Fruit fly (Drosophila melanogaster) whole organism, embryonic: Measurements from ENCODE around the gene CG42784.
A peak's percentile ranks its signal among the peaks of the same experiment; 100 is the strongest.

Source experiments
- B-H1 ChIP-seq: fragments of 200-800 bp; sonication (Bioruptor generic); IDR thresholded peaks from 3 replicates; pipeline ENCODE4 v1.3.6; 2022; ENCODE audit warnings: missing biosample characterization, missing genetic modification characterization
- B-H2 ChIP-seq: fragments of 200-800 bp; sonication (Bioruptor generic); optimal IDR thresholded peaks from 2 replicates; lab custom pipeline; 2018; ENCODE audit warnings: missing biosample characterization, mild to moderate bottlenecking, missing genetic modification characterization
- CG11504 ChIP-seq: fragments of 200-800 bp; sonication (Bioruptor generic); optimal IDR thresholded peaks from 3 replicates; lab custom pipeline; 2019; ENCODE audit warnings: missing biosample characterization, mild to moderate bottlenecking, missing genetic modification characterization, moderate library complexity
- CG11560 ChIP-seq: fragments of 200-800 bp; sonication (Bioruptor generic); IDR thresholded peaks from 3 replicates; pipeline ENCODE4 v1.3.6; 2022; ENCODE audit warnings: missing biosample characterization, missing genetic modification characterization
- CG11696 ChIP-seq: fragments of 200-800 bp; sonication (Bioruptor generic); IDR thresholded peaks from 2 replicates; pipeline ENCODE4 v1.3.6; 2022; ENCODE audit warnings: missing biosample characterization, missing genetic modification characterization
- CG12659 ChIP-seq: fragments of 200-800 bp; sonication (Bioruptor generic); optimal IDR thresholded peaks from 3 replicates; lab custom pipeline; 2017; ENCODE audit warnings: mild to moderate bottlenecking, missing biosample characterization, missing genetic modification reagents, missing genetic modification characterization
- CG12769 ChIP-seq: fragments of 200-800 bp; sonication (Bioruptor generic); optimal IDR thresholded peaks from 2 replicates; lab custom pipeline; 2019; ENCODE audit warnings: missing biosample characterization, mild to moderate bottlenecking, missing genetic modification characterization, moderate library complexity
- CG13123 ChIP-seq: fragments of 200-800 bp; sonication (Bioruptor generic); optimal IDR thresholded peaks from 2 replicates; lab custom pipeline; 2016; ENCODE audit warnings: missing biosample characterization, missing genetic modification characterization
- CG15479 ChIP-seq: fragments of 200-800 bp; sonication (Bioruptor generic); optimal IDR thresholded peaks from 3 replicates; lab custom pipeline; 2019; ENCODE audit warnings: missing biosample characterization, mild to moderate bottlenecking, missing genetic modification characterization, moderate library complexity
- CG15514 ChIP-seq: fragments of 200-800 bp; sonication (Bioruptor generic); optimal IDR thresholded peaks from 3 replicates; lab custom pipeline; 2017; ENCODE audit warnings: missing biosample characterization, missing genetic modification characterization, mild to moderate bottlenecking, moderate library complexity, missing genetic modification reagents
- CG17361 ChIP-seq: fragments of 200-800 bp; sonication (Bioruptor generic); IDR thresholded peaks from 3 replicates; pipeline ENCODE4 v1.3.6; 2022; ENCODE audit warnings: missing biosample characterization, missing genetic modification characterization
- CG17829 ChIP-seq: fragments of 200-800 bp; optimal IDR thresholded peaks from 2 replicates; lab custom pipeline; 2019; ENCODE audit warnings: missing biosample characterization, mild to moderate bottlenecking, missing genetic modification characterization, moderate library complexity
- CG30020 ChIP-seq: fragments of 200-800 bp; optimal IDR thresholded peaks from 2 replicates; lab custom pipeline; 2019; ENCODE audit warnings: missing biosample characterization, mild to moderate bottlenecking, missing genetic modification characterization, moderate library complexity
- CG31388 ChIP-seq: fragments of 200-800 bp; sonication (Bioruptor generic); optimal IDR thresholded peaks from 2 replicates; lab custom pipeline; 2016; ENCODE audit warnings: missing biosample characterization, missing genetic modification characterization
- CG34422 ChIP-seq: fragments of 200-800 bp; sonication (Bioruptor generic); IDR thresholded peaks from 3 replicates; pipeline ENCODE4 v1.3.6; 2022; ENCODE audit warnings: missing biosample characterization, missing genetic modification characterization
- CG4404 ChIP-seq: fragments of 200-800 bp; sonication (Bioruptor generic); IDR thresholded peaks from 2 replicates; pipeline ENCODE4 v1.3.6; 2022; ENCODE audit warnings: missing biosample characterization, missing genetic modification characterization
- CG4617 ChIP-seq: fragments of 200-800 bp; sonication (Bioruptor generic); optimal IDR thresholded peaks from 3 replicates; lab custom pipeline; 2016; ENCODE audit warnings: missing biosample characterization, missing genetic modification characterization, borderline replicate concordance
- CG4730 ChIP-seq: fragments of 200-800 bp; sonication (Bioruptor generic); IDR thresholded peaks from 2 replicates; pipeline ENCODE4 v1.3.6; 2022; ENCODE audit warnings: missing biosample characterization, missing genetic modification characterization
- CG6272 ChIP-seq: fragments of 200-800 bp; sonication (Bioruptor generic); IDR thresholded peaks from 2 replicates; pipeline ENCODE4 v1.3.6; 2022; ENCODE audit warnings: missing biosample characterization, missing genetic modification characterization
- CG8924 ChIP-seq: fragments of 200-800 bp; optimal IDR thresholded peaks from 3 replicates; lab custom pipeline; 2019; ENCODE audit warnings: missing biosample characterization, mild to moderate bottlenecking, missing genetic modification characterization, moderate library complexity
- CG9437 ChIP-seq: fragments of 200-800 bp; sonication (Bioruptor generic); optimal IDR thresholded peaks from 2 replicates; lab custom pipeline; 2018; ENCODE audit warnings: missing biosample characterization, mild to moderate bottlenecking, missing genetic modification characterization
- Dad ChIP-seq: fragments of 200-800 bp; sonication (Bioruptor generic); optimal IDR thresholded peaks from 3 replicates; lab custom pipeline; 2016; ENCODE audit warnings: missing biosample characterization, missing genetic modification characterization
- HLHmδ ChIP-seq: fragments of 200-800 bp; sonication (Bioruptor generic); optimal IDR thresholded peaks from 2 replicates; lab custom pipeline; 2018; ENCODE audit warnings: missing biosample characterization, mild to moderate bottlenecking, missing genetic modification characterization, moderate library complexity
- Hr39 ChIP-seq: fragments of >200 bp; optimal IDR thresholded peaks from 2 replicates; lab custom pipeline; 2017
- Mrtf ChIP-seq: fragments of 200-800 bp; sonication (Bioruptor generic); IDR thresholded peaks from 3 replicates; pipeline ENCODE4 v1.3.6; 2022; ENCODE audit warnings: missing biosample characterization, missing genetic modification characterization
- Nf-YB ChIP-seq: fragments of 200-800 bp; sonication (Bioruptor generic); optimal IDR thresholded peaks from 3 replicates; lab custom pipeline; 2019; ENCODE audit warnings: missing biosample characterization, mild to moderate bottlenecking, missing genetic modification characterization, moderate library complexity
- Nf-YC ChIP-seq: fragments of 200-800 bp; optimal IDR thresholded peaks from 3 replicates; lab custom pipeline; 2019; ENCODE audit warnings: missing biosample characterization, mild to moderate bottlenecking, missing genetic modification characterization, moderate library complexity
- Oaz ChIP-seq: fragments of 200-800 bp; sonication (Bioruptor generic); IDR thresholded peaks from 2 replicates; pipeline ENCODE4 v1.3.6; 2022; ENCODE audit warnings: missing biosample characterization, missing genetic modification characterization
- Side ChIP-seq: fragments of 200-800 bp; sonication (Bioruptor generic); optimal IDR thresholded peaks from 2 replicates; lab custom pipeline; 2016; ENCODE audit warnings: missing biosample characterization, missing genetic modification characterization
- Sry-δ ChIP-seq: fragments of 200-800 bp; sonication (Bioruptor generic); optimal IDR thresholded peaks from 2 replicates; lab custom pipeline; 2016; ENCODE audit warnings: missing biosample characterization, missing genetic modification characterization
- Taf1 ChIP-seq: fragments of 200-800 bp; sonication (Bioruptor generic); IDR thresholded peaks from 2 replicates; pipeline ENCODE4 v1.3.6; 2022; ENCODE audit warnings: missing biosample characterization, missing genetic modification characterization
- Trl ChIP-seq, 3 experiments: fragments of >200 bp in 2 of 3; fragments of 200-800 bp in 1 of 3; sonication (Bioruptor generic) in 1 of 3; optimal IDR thresholded peaks; 2 replicates in 1 of 3; 3 replicates in 2 of 3; lab custom pipeline; 2016 to 2017; ENCODE audit warnings: missing biosample characterization in 1 of 3, missing genetic modification characterization in 1 of 3
- Vsx1 ChIP-seq: fragments of 200-800 bp; sonication (Bioruptor generic); optimal IDR thresholded peaks from 2 replicates; lab custom pipeline; 2017; ENCODE audit warnings: missing biosample characterization, mild to moderate bottlenecking, missing genetic modification characterization, missing genetic modification reagents
- ab ChIP-seq: fragments of 200-800 bp; sonication (Bioruptor generic); optimal IDR thresholded peaks from 2 replicates; lab custom pipeline; 2016; ENCODE audit warnings: missing biosample characterization, missing genetic modification characterization
- croc ChIP-seq: fragments of 200-800 bp; sonication (Bioruptor generic); conservative IDR thresholded peaks from 3 replicates; pipeline ENCODE4 v1.3.6; 2022; ENCODE audit warnings: missing biosample characterization, missing genetic modification characterization
- crol ChIP-seq: fragments of 200-800 bp; sonication (Bioruptor generic); IDR thresholded peaks from 2 replicates; pipeline ENCODE4 v1.3.6; 2022; ENCODE audit warnings: missing biosample characterization, missing genetic modification characterization
- dysf ChIP-seq: fragments of 200-800 bp; sonication (Bioruptor generic); IDR thresholded peaks from 3 replicates; pipeline ENCODE4 v1.3.6; 2022; ENCODE audit warnings: missing biosample characterization, missing genetic modification characterization
- exex ChIP-seq: fragments of 200-800 bp; sonication (Bioruptor generic); optimal IDR thresholded peaks from 4 replicates; lab custom pipeline; 2018; ENCODE audit warnings: missing biosample characterization, mild to moderate bottlenecking, missing genetic modification characterization, moderate library complexity
- fu2 ChIP-seq: fragments of 200-800 bp; sonication (Bioruptor generic); optimal IDR thresholded peaks from 2 replicates; lab custom pipeline; 2016; ENCODE audit warnings: missing biosample characterization, missing genetic modification characterization
- insv ChIP-seq, 2 experiments: fragments of 200-800 bp; sonication (Bioruptor generic); optimal IDR thresholded peaks; 3 replicates each; lab custom pipeline; 2016 to 2018; ENCODE audit warnings: missing biosample characterization in 2 of 2, missing genetic modification characterization in 2 of 2
- jumu ChIP-seq: fragments of 200-800 bp; sonication (Bioruptor generic); optimal IDR thresholded peaks from 3 replicates; lab custom pipeline; 2016; ENCODE audit warnings: missing biosample characterization, missing genetic modification characterization
- klu ChIP-seq: fragments of 200-800 bp; sonication (Bioruptor generic); IDR thresholded peaks from 2 replicates; pipeline ENCODE4 v1.3.6; 2022; ENCODE audit warnings: missing biosample characterization, missing genetic modification characterization
- mam ChIP-seq: fragments of 200-800 bp; sonication (Bioruptor generic); optimal IDR thresholded peaks from 3 replicates; lab custom pipeline; 2016; ENCODE audit warnings: missing biosample characterization, missing genetic modification characterization
- phol ChIP-seq: fragments of 200-800 bp; sonication (Bioruptor generic); optimal IDR thresholded peaks from 3 replicates; lab custom pipeline; 2018; ENCODE audit warnings: missing biosample characterization, mild to moderate bottlenecking, missing genetic modification characterization, moderate library complexity
- pita ChIP-seq: fragments of 200-800 bp; sonication (Bioruptor generic); optimal IDR thresholded peaks from 2 replicates; lab custom pipeline; 2017; ENCODE audit warnings: missing biosample characterization, mild to moderate bottlenecking, missing genetic modification characterization
- sc ChIP-seq, 3 experiments: fragments of >200 bp in 2 of 3; fragments of 200-800 bp in 1 of 3; sonication (Bioruptor generic) in 1 of 3; optimal IDR thresholded peaks; 2 replicates in 2 of 3; 3 replicates in 1 of 3; lab custom pipeline; 2017; ENCODE audit warnings: mild to moderate bottlenecking in 1 of 3, missing biosample characterization in 1 of 3, missing genetic modification characterization in 1 of 3, missing genetic modification reagents in 1 of 3
- sr ChIP-seq: fragments of 200-800 bp; sonication (Bioruptor generic); IDR thresholded peaks from 3 replicates; pipeline ENCODE4 v1.3.6; 2022; ENCODE audit warnings: missing biosample characterization, missing genetic modification characterization
- tio ChIP-seq: fragments of 200-800 bp; sonication (Bioruptor generic); optimal IDR thresholded peaks from 2 replicates; lab custom pipeline; 2017; ENCODE audit warnings: missing biosample characterization, missing genetic modification characterization, inconsistent platforms
- tll ChIP-seq, 2 experiments: fragments of 200-800 bp in 1 of 2; fragments of >200 bp in 1 of 2; sonication (Bioruptor generic) in 1 of 2; optimal IDR thresholded peaks; 2 replicates each; lab custom pipeline; 2017 to 2019; ENCODE audit warnings: missing biosample characterization in 2 of 2, missing genetic modification characterization in 2 of 2, mild to moderate bottlenecking in 1 of 2, moderate library complexity in 1 of 2
- usp ChIP-seq: fragments of >200 bp; optimal IDR thresholded peaks from 2 replicates; lab custom pipeline; 2017; ENCODE audit warnings: missing biosample characterization, missing genetic modification characterization

Gene CG42784

dm6 chr2L:13398614-13399161 is 16.5 kb upstream of the CG42784 start, which contains the start of the genes CG10859 and CG7110 (continued):
- no peak for TF ChIP-seq CG8924 (tag; lab: Kevin White, UChicago)
- peak; percentile 27; the same call in 1 of the 3 replicates for TF ChIP-seq CG34422 (GFP tag; lab: Robert Waterston, UW)
- TF ChIP-seq CG6272 (GFP tag; lab: Robert Waterston, UW): no peak
- no peak for TF ChIP-seq sc (optimal IDR thresholded peaks at IDR 0.05; lab: Kevin White, UChicago)
- TF ChIP-seq sc (GFP tag; optimal IDR thresholded peaks at IDR 0.05; lab: Kevin White, UChicago): peak; percentile 7
- peak; percentile 33 for TF ChIP-seq CG30020 (tag; lab: Kevin White, UChicago)
- TF ChIP-seq CG11504: peak; percentile 48
- TF ChIP-seq B-H2 (GFP tag; lab: Kevin White, UChicago): peak; percentile 63
- TF ChIP-seq pita (GFP tag; lab: Kevin White, UChicago): no peak
- no peak for TF ChIP-seq Dad (GFP tag; lab: Kevin White, UChicago)
- TF ChIP-seq CG9437: no peak
- TF ChIP-seq croc: no peak
- peak; percentile 62 for TF ChIP-seq HLHmδ (GFP tag; lab: Kevin White, UChicago)
- TF ChIP-seq Hr39 (lab: Kevin White, UChicago): no peak
- TF ChIP-seq Sry-δ: no peak
- TF ChIP-seq CG17829 (tag; lab: Kevin White, UChicago): peak; percentile 48
- no peak for TF ChIP-seq sr (GFP tag; lab: Robert Waterston, UW)
- peak in 1 of 2 experiments; percentile 50 for TF ChIP-seq insv (GFP tag; optimal IDR thresholded peaks at IDR 0.05; lab: Kevin White, UChicago)
- no peak for TF ChIP-seq mam (GFP tag; lab: Kevin White, UChicago)
- no peak for TF ChIP-seq klu (GFP tag; lab: Robert Waterston, UW)
- peak; percentile 10 for TF ChIP-seq Nf-YB
- TF ChIP-seq CG12769: no peak
- TF ChIP-seq Mrtf (GFP tag; lab: Robert Waterston, UW): no peak
- TF ChIP-seq tio (GFP tag; lab: Kevin White, UChicago): no peak
- no peak for TF ChIP-seq CG31388 (GFP tag; lab: Kevin White, UChicago)
- no peak for TF ChIP-seq ab (GFP tag; lab: Kevin White, UChicago)
- no peak for TF ChIP-seq Side (GFP tag; lab: Kevin White, UChicago)
- peak; percentile 50 for TF ChIP-seq Vsx1 (GFP tag; lab: Kevin White, UChicago)
- peak; percentile 12 for TF ChIP-seq Nf-YC (tag; lab: Kevin White, UChicago)
- TF ChIP-seq CG17361 (GFP tag; lab: Robert Waterston, UW): peak; percentile 38; the same call in 2 of the 3 replicates
- TF ChIP-seq CG11696: no peak
- 0 out of 2 replicates have a peak, but pooled peaks have one; percentile 32 for TF ChIP-seq Oaz (GFP tag; lab: Robert Waterston, UW)
- TF ChIP-seq CG15479: no peak
- no peak for TF ChIP-seq CG11560 (tag; lab: Robert Waterston, UW)
- TF ChIP-seq CG12659 (GFP tag; lab: Kevin White, UChicago): peak; percentile 80
- TF ChIP-seq fu2 (GFP tag; lab: Kevin White, UChicago): no peak
- TF ChIP-seq CG4404 (GFP tag; lab: Robert Waterston, UW): no peak
- no peak for TF ChIP-seq Trl (optimal IDR thresholded peaks at IDR 0.05; lab: Kevin White, UChicago)
- no peak for TF ChIP-seq Trl (GFP tag; optimal IDR thresholded peaks at IDR 0.05; lab: Kevin White, UChicago)
- TF ChIP-seq tll (GFP tag; optimal IDR thresholded peaks at IDR 0.05; lab: Kevin White, UChicago): no peak
- TF ChIP-seq crol (GFP tag; lab: Robert Waterston, UW): no peak
- no peak for TF ChIP-seq CG13123 (GFP tag; lab: Kevin White, UChicago)
- no peak for TF ChIP-seq exex (tag; lab: Kevin White, UChicago)
- no peak for TF ChIP-seq usp (GFP tag; lab: Kevin White, UChicago)
- TF ChIP-seq jumu (GFP tag; lab: Kevin White, UChicago): no peak
- peak; percentile 76 for TF ChIP-seq CG15514 (GFP tag; lab: Kevin White, UChicago)
- TF ChIP-seq phol (tag; lab: Kevin White, UChicago): peak; percentile 69
- no peak for TF ChIP-seq Taf1 (GFP tag; lab: Robert Waterston, UW)
- TF ChIP-seq dysf (GFP tag; lab: Robert Waterston, UW): no peak
- peak; percentile 14 for TF ChIP-seq CG4617 (GFP tag; lab: Kevin White, UChicago)
- TF ChIP-seq CG4730: no peak
- no peak for TF ChIP-seq B-H1 (GFP tag; lab: Robert Waterston, UW)
